Worm (Caenorhabditis elegans): ENCODE results near the gene msra-1.

- TF ChIP-seq skn-1 (tag; optimal IDR thresholded peaks at IDR 0.05) (no peak), ceh-82 (tag; optimal IDR thresholded peaks at IDR 0.05) (no peak), nhr-11 (tag; optimal IDR thresholded peaks at IDR 0.05) (no peak), elt-1 (tag; optimal IDR thresholded peaks at IDR 0.05) (no peak), mdl-1 (tag; optimal IDR thresholded peaks at IDR 0.05) (no peak), nhr-25 (tag; optimal IDR thresholded peaks at IDR 0.05) (no peak), lin-39 (tag; optimal IDR thresholded peaks at IDR 0.05) (no peak)
These were observed 11.3 kb downstream of the msra-1 start, which contains the start of gene hsp-4 for ce11 chrII:7352507-7352906.

All from whole organism, L2 larva.